Worm (Caenorhabditis elegans): Measurements from ENCODE around the gene ZC449.5.

The ZC449.5 gene

ce11 chrX:5037673-5038072 is at the start of gene ZC449.5:
ZC449.5 (minus strand) TSS chrX:5037773.
- TF ChIP-seq pqm-1 (tag; optimal IDR thresholded peaks at IDR 0.05), result peak; percentile 39
- no peak for TF ChIP-seq zfp-3 (GFP tag; conservative IDR thresholded peaks at IDR 0.05)
- TF ChIP-seq ceh-82 (tag; optimal IDR thresholded peaks at IDR 0.05), result no peak
- no peak for TF ChIP-seq aly-2 (tag; optimal IDR thresholded peaks at IDR 0.05)
- no peak for TF ChIP-seq daf-16 (GFP tag; optimal IDR thresholded peaks at IDR 0.05)
- no peak for TF ChIP-seq daf-16 (tag; optimal IDR thresholded peaks at IDR 0.05)
- no peak for TF ChIP-seq nhr-11 (tag; optimal IDR thresholded peaks at IDR 0.05)
- TF ChIP-seq mep-1 (tag; optimal IDR thresholded peaks at IDR 0.05), result no peak
- no peak for TF ChIP-seq arid-1 (GFP tag; conservative IDR thresholded peaks at IDR 0.05)

ce11 chrX:5086212-5086611 is 48.6 kb upstream of the ZC449.5 start:
- peak; percentile 24 for TF ChIP-seq mep-1 (tag; optimal IDR thresholded peaks at IDR 0.05)
- peak; percentile 28 for TF ChIP-seq dve-1 (tag; optimal IDR thresholded peaks at IDR 0.05; ENCODE audit: insufficient read depth)
- peak; percentile 12 for TF ChIP-seq hlh-30 (tag; optimal IDR thresholded peaks at IDR 0.05; ENCODE audit: insufficient read depth)
- no peak for TF ChIP-seq ces-1 (GFP tag; optimal IDR thresholded peaks at IDR 0.05)
- no peak for TF ChIP-seq ztf-7 (tag; optimal IDR thresholded peaks at IDR 0.05)
- TF ChIP-seq egl-27 (tag; optimal IDR thresholded peaks at IDR 0.05), result no peak
- TF ChIP-seq zfp-2 (tag; optimal IDR thresholded peaks at IDR 0.05), result no peak
- peak in 1 of 2 experiments; percentile 35 for TF ChIP-seq unc-62 (GFP tag; optimal IDR thresholded peaks at IDR 0.05 in 1 of 2)
- no peak for TF ChIP-seq unc-62 (tag; optimal IDR thresholded peaks at IDR 0.05)
- peak in 1 of 2 experiments; percentile 27 for TF ChIP-seq lsy-2 (tag; optimal IDR thresholded peaks at IDR 0.05)
- TF ChIP-seq F26F4.8 (GFP tag; conservative IDR thresholded peaks at IDR 0.05), result no peak
- peak in 1 of 2 experiments; percentile 23 for TF ChIP-seq daf-16 (GFP tag; optimal IDR thresholded peaks at IDR 0.05)
- TF ChIP-seq daf-16 (tag; optimal IDR thresholded peaks at IDR 0.05), result peak; percentile 94

ce11 chrX:5085465-5085864 is 47.9 kb upstream of the ZC449.5 start:
- TF ChIP-seq nhr-111 (GFP tag; optimal IDR thresholded peaks at IDR 0.05) (peak; percentile 91), aha-1 (tag) (peak; percentile 98), nhr-11 (tag; optimal IDR thresholded peaks at IDR 0.05) (peak; percentile 59), nhr-102 (tag; optimal IDR thresholded peaks at IDR 0.05) (peak; percentile 86), daf-12 (tag; optimal IDR thresholded peaks at IDR 0.05) (no peak), ZK546.5 (tag; optimal IDR thresholded peaks at IDR 0.05) (no peak), unc-62 (GFP tag; optimal IDR thresholded peaks at IDR 0.05 in 1 of 2) (peak in 1 of 2 experiments; percentile 99), unc-62 (tag; optimal IDR thresholded peaks at IDR 0.05) (no peak), fos-1 (tag; optimal IDR thresholded peaks at IDR 0.05) (no peak), spr-3 (GFP tag; optimal IDR thresholded peaks at IDR 0.05) (peak; percentile 72), nhr-76 (tag; optimal IDR thresholded peaks at IDR 0.05) (no peak), jun-1 (tag; optimal IDR thresholded peaks at IDR 0.05) (peak; percentile 3), mxl-2 (GFP tag; conservative IDR thresholded peaks at IDR 0.05) (peak; percentile 86), D1046.2 (GFP tag; IDR thresholded peaks at IDR 0.05) (peak; percentile 86), mdl-1 (tag; optimal IDR thresholded peaks at IDR 0.05) (peak in 1 of 2 experiments; percentile 84), egl-27 (tag; optimal IDR thresholded peaks at IDR 0.05) (no peak), nhr-10 (tag; optimal IDR thresholded peaks at IDR 0.05) (no peak), sdz-12 (GFP tag; optimal IDR thresholded peaks at IDR 0.05) (peak; percentile 74), daf-16 (GFP tag; optimal IDR thresholded peaks at IDR 0.05) (peak; percentile 81 to 90), daf-16 (tag; optimal IDR thresholded peaks at IDR 0.05) (peak; percentile 74), tag-97 (GFP tag; IDR thresholded peaks at IDR 0.05) (no peak), set-16 (GFP tag; IDR thresholded peaks at IDR 0.05) (0 out of 2 replicates have a peak, but pooled peaks have one; percentile 11), vab-7 (GFP tag; IDR thresholded peaks at IDR 0.05) (peak; percentile 95), nhr-25 (tag; optimal IDR thresholded peaks at IDR 0.05; ENCODE audit: borderline replicate concordance, insufficient read depth) (peak; percentile 79), ceh-20 (GFP tag; IDR thresholded peaks at IDR 0.05) (peak; percentile 93), arid-1 (GFP tag; conservative IDR thresholded peaks at IDR 0.05) (peak; percentile 84), nhr-77 (tag; optimal IDR thresholded peaks at IDR 0.05) (peak; percentile 72), mdt-29 (GFP tag; IDR thresholded peaks at IDR 0.05) (peak; percentile 87), pqm-1 (tag; optimal IDR thresholded peaks at IDR 0.05) (peak; percentile 10), hlh-30 (tag; optimal IDR thresholded peaks at IDR 0.05; ENCODE audit: insufficient read depth) (peak; percentile 86), ceh-82 (tag; optimal IDR thresholded peaks at IDR 0.05) (no peak), T20F7.1 (GFP tag; optimal IDR thresholded peaks at IDR 0.05) (peak; percentile 73), zip-2 (tag; optimal IDR thresholded peaks at IDR 0.05) (peak; percentile 74), saeg-2 (GFP tag; IDR thresholded peaks at IDR 0.05) (peak; percentile 91), lim-7 (GFP tag; IDR thresholded peaks at IDR 0.05) (peak; percentile 93), R02D3.7 (tag; optimal IDR thresholded peaks at IDR 0.05) (peak; percentile 20), lin-39 (tag; optimal IDR thresholded peaks at IDR 0.05) (no peak), gei-8 (GFP tag; optimal IDR thresholded peaks at IDR 0.05) (peak; percentile 86)

Data from whole organism, L4 larva.